Fruit fly (Drosophila melanogaster) whole organism, embryonic: ENCODE results near the gene CG17249.

Experiments
- Abd-B ChIP-seq: fragments of 200-800 bp; sonication (Bioruptor generic); optimal IDR thresholded peaks from 2 replicates; lab custom pipeline; 2018; ENCODE audit warnings: missing biosample characterization, mild to moderate bottlenecking, missing genetic modification characterization, moderate library complexity
- Ada2b ChIP-seq: fragments of 200-800 bp; sonication (Bioruptor generic); IDR thresholded peaks from 2 replicates; pipeline ENCODE4 v1.3.6; 2022; ENCODE audit warnings: missing biosample characterization, missing genetic modification characterization
- CG10543 ChIP-seq: fragments of 200-800 bp; sonication (Bioruptor generic); optimal IDR thresholded peaks from 3 replicates; lab custom pipeline; 2017; ENCODE audit warnings: missing biosample characterization, mild to moderate bottlenecking, missing genetic modification characterization, moderate library complexity
- CG15514 ChIP-seq: fragments of 200-800 bp; sonication (Bioruptor generic); optimal IDR thresholded peaks from 3 replicates; lab custom pipeline; 2017; ENCODE audit warnings: missing biosample characterization, missing genetic modification characterization, mild to moderate bottlenecking, moderate library complexity, missing genetic modification reagents
- CG16863 ChIP-seq: fragments of 200-800 bp; sonication (Bioruptor generic); optimal IDR thresholded peaks from 3 replicates; lab custom pipeline; 2016; ENCODE audit warnings: missing biosample characterization, missing genetic modification characterization
- CG17829 ChIP-seq: fragments of 200-800 bp; optimal IDR thresholded peaks from 2 replicates; lab custom pipeline; 2019; ENCODE audit warnings: missing biosample characterization, mild to moderate bottlenecking, missing genetic modification characterization, moderate library complexity
- CG18476 ChIP-seq: fragments of 200-800 bp; sonication (Bioruptor generic); optimal IDR thresholded peaks from 2 replicates; lab custom pipeline; 2016; ENCODE audit warnings: missing biosample characterization, mild to moderate bottlenecking, missing genetic modification characterization
- CG2116 ChIP-seq: fragments of 200-800 bp; sonication (Bioruptor generic); optimal IDR thresholded peaks from 3 replicates; lab custom pipeline; 2018; ENCODE audit warnings: missing biosample characterization, mild to moderate bottlenecking, missing genetic modification characterization
- CG30403 ChIP-seq: fragments of 200-800 bp; sonication (Bioruptor generic); optimal IDR thresholded peaks from 3 replicates; lab custom pipeline; 2016; ENCODE audit warnings: missing biosample characterization, missing genetic modification characterization
- CG3163 ChIP-seq: fragments of 200-800 bp; sonication (Bioruptor generic); optimal IDR thresholded peaks from 3 replicates; lab custom pipeline; 2016; ENCODE audit warnings: missing biosample characterization, missing genetic modification characterization
- CG32532 ChIP-seq: fragments of 200-800 bp; sonication (Bioruptor generic); IDR thresholded peaks from 2 replicates; pipeline ENCODE4 v1.3.6; 2022; ENCODE audit warnings: missing biosample characterization, missing genetic modification characterization
- CG33557 ChIP-seq: fragments of 200-800 bp; sonication (Bioruptor generic); optimal IDR thresholded peaks from 2 replicates; lab custom pipeline; 2019; ENCODE audit warnings: missing biosample characterization, mild to moderate bottlenecking, missing genetic modification characterization, moderate library complexity
- CG3407 ChIP-seq: fragments of 200-800 bp; sonication (Bioruptor generic); optimal IDR thresholded peaks from 2 replicates; lab custom pipeline; 2018; ENCODE audit warnings: missing biosample characterization, mild to moderate bottlenecking, missing genetic modification characterization
- CG3838 ChIP-seq: fragments of 200-800 bp; sonication (Bioruptor generic); optimal IDR thresholded peaks from 3 replicates; lab custom pipeline; 2016; ENCODE audit warnings: missing biosample characterization, missing genetic modification characterization
- CG4328 ChIP-seq: fragments of 200-800 bp; sonication (Bioruptor generic); optimal IDR thresholded peaks from 3 replicates; lab custom pipeline; 2017; ENCODE audit warnings: missing biosample characterization, missing genetic modification reagents, missing genetic modification characterization
- CG4854 ChIP-seq: fragments of 200-800 bp; sonication (Bioruptor generic); optimal IDR thresholded peaks from 2 replicates; lab custom pipeline; 2016; ENCODE audit warnings: missing biosample characterization, missing genetic modification characterization, inconsistent platforms
- CG7556 ChIP-seq: fragments of 200-800 bp; sonication (Bioruptor generic); optimal IDR thresholded peaks from 2 replicates; lab custom pipeline; 2017; ENCODE audit warnings: missing biosample characterization, mild to moderate bottlenecking, missing genetic modification characterization
- CG8388 ChIP-seq: fragments of 200-800 bp; sonication (Bioruptor generic); optimal IDR thresholded peaks from 2 replicates; lab custom pipeline; 2019; ENCODE audit warnings: missing biosample characterization, mild to moderate bottlenecking, missing genetic modification characterization, moderate library complexity
- CTCF ChIP-seq: fragments of 200-800 bp; sonication (Bioruptor generic); optimal IDR thresholded peaks from 2 replicates; lab custom pipeline; 2017; ENCODE audit warnings: missing biosample characterization, mild to moderate bottlenecking, missing genetic modification characterization, moderate library complexity
- CoRest ChIP-seq: fragments of 200-800 bp; sonication (Bioruptor generic); optimal IDR thresholded peaks from 3 replicates; lab custom pipeline; 2018; ENCODE audit warnings: missing biosample characterization, mild to moderate bottlenecking, missing genetic modification characterization, moderate library complexity
- Dad ChIP-seq: fragments of 200-800 bp; sonication (Bioruptor generic); optimal IDR thresholded peaks from 3 replicates; lab custom pipeline; 2016; ENCODE audit warnings: missing biosample characterization, missing genetic modification characterization
- Dp ChIP-seq: fragments of 200-800 bp; sonication (Bioruptor generic); optimal IDR thresholded peaks from 2 replicates; lab custom pipeline; 2018; ENCODE audit warnings: missing biosample characterization, mild to moderate bottlenecking, missing genetic modification characterization, moderate library complexity
- Hey ChIP-seq: fragments of 200-800 bp; sonication (Bioruptor generic); optimal IDR thresholded peaks from 3 replicates; lab custom pipeline; 2018; ENCODE audit warnings: missing biosample characterization, mild to moderate bottlenecking, missing genetic modification characterization
- MBD-R2 ChIP-seq: fragments of 200-800 bp; sonication (Bioruptor generic); IDR thresholded peaks from 2 replicates; pipeline ENCODE4 v1.3.6; 2022; ENCODE audit warnings: missing biosample characterization, missing genetic modification characterization
- MTF-1 ChIP-seq: fragments of 200-800 bp; sonication (Bioruptor generic); optimal IDR thresholded peaks from 2 replicates; lab custom pipeline; 2018; ENCODE audit warnings: missing biosample characterization, mild to moderate bottlenecking, missing genetic modification characterization, borderline replicate concordance
- Scr ChIP-seq: fragments of 200-800 bp; sonication (Bioruptor generic); IDR thresholded peaks from 2 replicates; pipeline ENCODE4 v1.3.6; 2022; ENCODE audit warnings: missing biosample characterization, missing genetic modification characterization; ENCODE audit not compliant: partially characterized antibody
- Sox100B ChIP-seq: fragments of 200-800 bp; sonication (Bioruptor generic); optimal IDR thresholded peaks from 3 replicates; lab custom pipeline; 2018; ENCODE audit warnings: missing biosample characterization, mild to moderate bottlenecking, missing genetic modification characterization
- YL-1 ChIP-seq: fragments of 200-800 bp; sonication (Bioruptor generic); optimal IDR thresholded peaks from 3 replicates; lab custom pipeline; 2017; ENCODE audit warnings: missing biosample characterization, mild to moderate bottlenecking, missing genetic modification characterization
- amos ChIP-seq: fragments of 200-800 bp; sonication (Bioruptor generic); IDR thresholded peaks from 2 replicates; pipeline ENCODE4 v1.3.6; 2022; ENCODE audit warnings: missing biosample characterization, missing genetic modification characterization; ENCODE audit not compliant: partially characterized antibody
- bab2 ChIP-seq: fragments of 200-800 bp; sonication (Bioruptor generic); optimal IDR thresholded peaks from 2 replicates; lab custom pipeline; 2016; ENCODE audit warnings: missing biosample characterization, missing genetic modification characterization
- bbx ChIP-seq: fragments of 200-800 bp; sonication (Bioruptor generic); IDR thresholded peaks from 2 replicates; pipeline ENCODE4 v1.3.6; 2022; ENCODE audit warnings: missing biosample characterization, missing genetic modification characterization; ENCODE audit not compliant: partially characterized antibody
- btn ChIP-seq: fragments of 200-800 bp; sonication (Bioruptor generic); optimal IDR thresholded peaks from 2 replicates; lab custom pipeline; 2016; ENCODE audit warnings: missing biosample characterization, missing genetic modification characterization
- chif ChIP-seq, 2 experiments: fragments of 200-800 bp; sonication (Bioruptor generic); optimal IDR thresholded peaks; 3 replicates each; lab custom pipeline; 2016; ENCODE audit warnings: missing biosample characterization in 2 of 2, missing genetic modification characterization in 2 of 2
- cwo ChIP-seq: fragments of 200-800 bp; sonication (Bioruptor generic); optimal IDR thresholded peaks from 3 replicates; lab custom pipeline; 2017; ENCODE audit warnings: missing biosample characterization, missing genetic modification characterization, mild to moderate bottlenecking, moderate library complexity, missing genetic modification reagents
- exex ChIP-seq: fragments of 200-800 bp; sonication (Bioruptor generic); optimal IDR thresholded peaks from 4 replicates; lab custom pipeline; 2018; ENCODE audit warnings: missing biosample characterization, mild to moderate bottlenecking, missing genetic modification characterization, moderate library complexity
- gt ChIP-seq: fragments of 200-800 bp; sonication (Bioruptor generic); IDR thresholded peaks from 2 replicates; pipeline ENCODE4 v1.3.6; 2022; ENCODE audit warnings: missing biosample characterization, missing genetic modification characterization
- hb ChIP-seq: fragments of 200-800 bp; sonication (Bioruptor generic); IDR thresholded peaks from 3 replicates; pipeline ENCODE4 v1.3.6; 2022; ENCODE audit warnings: missing biosample characterization, missing genetic modification characterization; ENCODE audit not compliant: partially characterized antibody
- insv ChIP-seq, 2 experiments: fragments of 200-800 bp; sonication (Bioruptor generic); optimal IDR thresholded peaks; 3 replicates each; lab custom pipeline; 2016 to 2018; ENCODE audit warnings: missing biosample characterization in 2 of 2, missing genetic modification characterization in 2 of 2
- jing ChIP-seq: fragments of 200-800 bp; sonication (Bioruptor generic); optimal IDR thresholded peaks from 2 replicates; lab custom pipeline; 2018; ENCODE audit warnings: missing biosample characterization, mild to moderate bottlenecking, missing genetic modification characterization
- maf-S ChIP-seq: fragments of 200-800 bp; sonication (Bioruptor generic); optimal IDR thresholded peaks from 2 replicates; lab custom pipeline; 2016; ENCODE audit warnings: missing biosample characterization, missing genetic modification characterization
- mirr ChIP-seq: fragments of 200-800 bp; sonication (Bioruptor generic); optimal IDR thresholded peaks from 3 replicates; lab custom pipeline; 2018; ENCODE audit warnings: missing biosample characterization, mild to moderate bottlenecking, missing genetic modification characterization
- nerfin-2 ChIP-seq: fragments of 200-800 bp; sonication (Bioruptor generic); IDR thresholded peaks from 2 replicates; pipeline ENCODE4 v1.3.6; 2022; ENCODE audit warnings: missing biosample characterization, missing genetic modification characterization; ENCODE audit not compliant: partially characterized antibody
- pho ChIP-seq: fragments of 200-800 bp; sonication (Bioruptor generic); optimal IDR thresholded peaks from 2 replicates; lab custom pipeline; 2016; ENCODE audit warnings: missing biosample characterization, missing genetic modification characterization
- pzg ChIP-seq: fragments of 200-800 bp; sonication (Bioruptor generic); optimal IDR thresholded peaks from 3 replicates; lab custom pipeline; 2018; ENCODE audit warnings: missing biosample characterization, mild to moderate bottlenecking, missing genetic modification characterization, moderate library complexity
- sens-2 ChIP-seq: fragments of 200-800 bp; sonication (Bioruptor generic); IDR thresholded peaks from 2 replicates; pipeline ENCODE4 v1.3.6; 2022; ENCODE audit warnings: missing biosample characterization, missing genetic modification characterization
- slbo ChIP-seq: fragments of 200-800 bp; sonication (Bioruptor generic); IDR thresholded peaks from 2 replicates; pipeline ENCODE4 v1.3.6; 2022; ENCODE audit warnings: missing biosample characterization, missing genetic modification characterization
- trem ChIP-seq: fragments of 200-800 bp; optimal IDR thresholded peaks from 3 replicates; lab custom pipeline; 2019; ENCODE audit warnings: missing biosample characterization, mild to moderate bottlenecking, missing genetic modification characterization, moderate library complexity
- zfh1 ChIP-seq: fragments of 200-800 bp; sonication (Bioruptor generic); IDR thresholded peaks from 3 replicates; pipeline ENCODE4 v1.3.6; 2022; ENCODE audit warnings: missing biosample characterization, missing genetic modification characterization

CG17249 gene

DNA sequence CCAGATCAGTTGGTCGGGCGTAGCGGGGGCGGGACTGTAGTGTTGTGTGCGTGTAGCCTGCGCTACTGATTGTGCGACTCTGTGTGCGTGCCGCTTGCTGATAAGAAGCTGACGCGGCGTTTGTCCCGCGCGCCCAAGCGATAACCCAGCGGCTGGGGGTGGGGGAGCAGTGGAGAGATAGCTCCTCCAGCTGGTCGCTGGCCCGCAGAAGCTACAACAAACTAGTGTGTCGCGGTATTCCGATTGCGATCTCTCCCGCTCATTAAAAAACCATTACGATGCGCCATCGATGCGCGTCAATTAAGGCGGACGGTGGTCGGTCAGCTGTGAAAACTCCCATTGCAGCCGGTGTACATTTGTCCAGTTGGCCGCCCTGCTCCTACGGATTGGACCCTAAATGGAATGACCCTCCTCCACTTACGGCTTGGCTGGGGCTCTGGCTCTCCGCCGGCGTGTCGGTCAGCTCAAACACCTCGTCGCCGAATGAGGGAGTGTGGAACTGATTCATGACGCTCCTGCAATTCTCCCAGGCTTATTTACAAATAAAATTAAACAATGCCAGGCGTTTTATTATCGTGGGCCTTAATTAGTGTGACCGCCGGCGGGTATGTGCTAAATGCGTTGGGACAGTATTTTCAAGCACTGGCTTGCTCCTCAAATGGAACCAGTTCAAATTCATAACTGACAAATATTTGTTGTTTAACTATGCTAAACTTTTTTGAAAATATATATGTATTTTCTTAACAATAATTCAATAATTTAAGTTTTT is 45.0 kb downstream of the CG17249 start, which contains the start of gene CG12104 (continued):
- TF ChIP-seq YL-1 (GFP tag; lab: Kevin White, UChicago) (peak; percentile 41), maf-S (GFP tag; lab: Kevin White, UChicago) (no peak), CG8388 (peak; percentile 30), Scr (GFP tag; lab: Robert Waterston, UW) (peak; percentile 21; the same call in 1 of the 2 replicates), Sox100B (GFP tag; lab: Kevin White, UChicago) (no peak), nerfin-2 (0 out of 2 replicates have a peak, but pooled peaks have one; percentile 6), pho (GFP tag; lab: Kevin White, UChicago) (no peak), pzg (GFP tag; lab: Kevin White, UChicago) (peak; percentile 58), CG17829 (peak; percentile 29), CG7556 (GFP tag; lab: Kevin White, UChicago) (no peak), btn (GFP tag; lab: Kevin White, UChicago) (no peak), chif (GFP tag; optimal IDR thresholded peaks at IDR 0.05; lab: Kevin White, UChicago) (no peak), exex (peak; percentile 99), cwo (GFP tag; lab: Kevin White, UChicago) (peak; percentile 40), zfh1 (no peak), Abd-B (GFP tag; lab: Kevin White, UChicago) (no peak), CG15514 (peak; percentile 99), CG2116 (peak; percentile 53), CG3163 (GFP tag; lab: Kevin White, UChicago) (no peak), Dad (no peak), CG18476 (GFP tag; lab: Kevin White, UChicago) (no peak), Hey (tag; lab: Kevin White, UChicago) (no peak), hb (GFP tag; lab: Robert Waterston, UW) (no peak), CG3407 (GFP tag; lab: Kevin White, UChicago) (peak; percentile 23), CG10543 (GFP tag; lab: Kevin White, UChicago) (peak; percentile 95), bbx (GFP tag; lab: Robert Waterston, UW) (no peak), MTF-1 (GFP tag; lab: Kevin White, UChicago) (no peak), MBD-R2 (GFP tag; lab: Robert Waterston, UW) (peak; percentile 75), bab2 (GFP tag; lab: Kevin White, UChicago) (no peak), CG16863 (GFP tag; lab: Kevin White, UChicago) (no peak), sens-2 (GFP tag; lab: Robert Waterston, UW) (no peak), amos (GFP tag; lab: Robert Waterston, UW) (peak; percentile 35; the same call in 1 of the 2 replicates), gt (GFP tag; lab: Robert Waterston, UW) (no peak), Ada2b (GFP tag; lab: Robert Waterston, UW) (no peak), slbo (GFP tag; lab: Robert Waterston, UW) (peak; percentile 38; the same call in 1 of the 2 replicates), CG3838 (no peak), CG32532 (peak; percentile 33; the same call in 1 of the 2 replicates), CG4328 (no peak), CG33557 (GFP tag; lab: Kevin White, UChicago) (peak; percentile 64), trem (peak; percentile 53), jing (no peak), CG4854 (no peak), Dp (GFP tag; lab: Kevin White, UChicago) (peak; percentile 20), CTCF (peak; percentile 5), insv (GFP tag; optimal IDR thresholded peaks at IDR 0.05; lab: Kevin White, UChicago) (no peak), mirr (peak; percentile 64), CG30403 (GFP tag; lab: Kevin White, UChicago) (no peak), CoRest (peak; percentile 42)
